Worm (Caenorhabditis elegans) whole organism, late embryonic: ENCODE measurements around the gene sdz-26.

ENCODE experiments used
- C38D4.7 ChIP-seq: fragments of 200-800 bp; sonication (Bioruptor generic); optimal IDR thresholded peaks from 2 replicates; lab custom pipeline; 2018; ENCODE audit warnings: mild to moderate bottlenecking, missing genetic modification characterization, moderate library complexity, missing compliant biosample characterization
- K02D7.2 ChIP-seq: sonication (generic microtip); optimal IDR thresholded peaks from 2 replicates; lab custom pipeline; 2017; ENCODE audit warnings: mild to moderate bottlenecking, missing genetic modification characterization, missing compliant biosample characterization
- T23F11.4 ChIP-seq: fragments of 200-800 bp; sonication (Bioruptor generic); optimal IDR thresholded peaks from 2 replicates; lab custom pipeline; 2018; ENCODE audit warnings: mild to moderate bottlenecking, missing genetic modification characterization, missing compliant biosample characterization
- ama-1 ChIP-seq: fragments of 150-350 bp; optimal IDR thresholded peaks from 2 replicates; lab custom pipeline; 2014
- ceh-14 ChIP-seq: sonication (generic microtip); optimal IDR thresholded peaks from 2 replicates; lab custom pipeline; 2016; ENCODE audit warnings: missing genotype, missing genetic modification characterization, missing compliant biosample characterization
- ceh-18 ChIP-seq: sonication (generic microtip); optimal IDR thresholded peaks from 2 replicates; lab custom pipeline; 2016; ENCODE audit warnings: missing genetic modification characterization, missing compliant biosample characterization
- ceh-19 ChIP-seq: fragments of 200-800 bp; sonication (Bioruptor generic); optimal IDR thresholded peaks from 2 replicates; lab custom pipeline; 2018; ENCODE audit warnings: mild to moderate bottlenecking, missing genetic modification characterization, missing compliant biosample characterization
- ceh-2 ChIP-seq: sonication (generic microtip); optimal IDR thresholded peaks from 2 replicates; lab custom pipeline; 2016; ENCODE audit warnings: missing genotype, missing genetic modification characterization, missing compliant biosample characterization
- ceh-22 ChIP-seq: sonication (generic microtip); optimal IDR thresholded peaks from 2 replicates; lab custom pipeline; 2017; ENCODE audit warnings: missing biosample characterization, missing genetic modification characterization
- ceh-24 ChIP-seq: sonication (generic microtip); optimal IDR thresholded peaks from 2 replicates; lab custom pipeline; 2016; ENCODE audit warnings: mild to moderate bottlenecking, missing genetic modification characterization, missing compliant biosample characterization
- ceh-30 ChIP-seq: fragments of 150-350 bp; optimal IDR thresholded peaks from 2 replicates; lab custom pipeline; 2014; ENCODE audit warnings: missing biosample characterization, missing genetic modification characterization
- ceh-31 ChIP-seq: sonication (generic microtip); optimal IDR thresholded peaks from 2 replicates; lab custom pipeline; 2016; ENCODE audit warnings: missing genetic modification characterization, missing compliant biosample characterization
- ceh-34 ChIP-seq: sonication (generic microtip); optimal IDR thresholded peaks from 2 replicates; lab custom pipeline; 2016; ENCODE audit warnings: mild to moderate bottlenecking, missing genetic modification characterization, missing compliant biosample characterization
- ceh-6 ChIP-seq: fragments of 200-800 bp; sonication (Bioruptor generic); optimal IDR thresholded peaks from 2 replicates; lab custom pipeline; 2018; ENCODE audit warnings: mild to moderate bottlenecking, missing genetic modification characterization, missing compliant biosample characterization
- ceh-9 ChIP-seq: sonication (generic microtip); optimal IDR thresholded peaks from 2 replicates; lab custom pipeline; 2016; ENCODE audit warnings: mild to moderate bottlenecking, missing genetic modification characterization, inconsistent platforms, missing compliant biosample characterization
- che-1 ChIP-seq: sonication (generic microtip); optimal IDR thresholded peaks from 2 replicates; lab custom pipeline; 2016; ENCODE audit warnings: mild to moderate bottlenecking, missing genetic modification characterization, missing compliant biosample characterization
- dmd-4 ChIP-seq: sonication (generic microtip); optimal IDR thresholded peaks from 2 replicates; lab custom pipeline; 2016; ENCODE audit warnings: borderline replicate concordance, missing genetic modification characterization, missing compliant biosample characterization
- dve-1 ChIP-seq: sonication (generic microtip); optimal IDR thresholded peaks from 2 replicates; lab custom pipeline; 2017; ENCODE audit warnings: antibody characterized with exemption, mild to moderate bottlenecking, missing genetic modification characterization, missing compliant biosample characterization
- elt-2 ChIP-seq: sonication (generic microtip); optimal IDR thresholded peaks from 2 replicates; lab custom pipeline; 2016; ENCODE audit warnings: missing genetic modification reagents, missing genetic modification characterization, missing compliant biosample characterization
- elt-4 ChIP-seq: sonication (generic microtip); optimal IDR thresholded peaks from 2 replicates; lab custom pipeline; 2016; ENCODE audit warnings: missing genetic modification characterization, missing compliant biosample characterization
- ets-4 ChIP-seq: sonication (generic microtip); optimal IDR thresholded peaks from 2 replicates; lab custom pipeline; 2016; ENCODE audit warnings: missing genetic modification characterization, missing compliant biosample characterization
- eyg-1 ChIP-seq: sonication (generic microtip); optimal IDR thresholded peaks from 2 replicates; lab custom pipeline; 2016; ENCODE audit warnings: missing genotype, missing genetic modification characterization, missing compliant biosample characterization
- fkh-10 ChIP-seq: fragments of 150-350 bp; optimal IDR thresholded peaks from 2 replicates; lab custom pipeline; 2014; ENCODE audit warnings: missing biosample characterization, missing genetic modification reagents, missing genetic modification characterization
- gmeb-2 ChIP-seq: sonication (generic microtip); optimal IDR thresholded peaks from 2 replicates; lab custom pipeline; 2016; ENCODE audit warnings: missing genetic modification characterization, inconsistent platforms, missing compliant biosample characterization
- hlh-30 ChIP-seq: sonication (generic microtip); optimal IDR thresholded peaks from 2 replicates; lab custom pipeline; 2017; ENCODE audit warnings: antibody characterized with exemption, missing genetic modification characterization, missing compliant biosample characterization; ENCODE audit not compliant: insufficient read depth
- hlh-6 ChIP-seq: sonication (generic microtip); optimal IDR thresholded peaks from 2 replicates; lab custom pipeline; 2016; ENCODE audit warnings: missing genotype, missing genetic modification characterization, missing compliant biosample characterization
- hlh-8 ChIP-seq: sonication (generic microtip); optimal IDR thresholded peaks from 2 replicates; lab custom pipeline; 2016; ENCODE audit warnings: missing genotype, missing genetic modification characterization, missing compliant biosample characterization
- madf-2 ChIP-seq: sonication (generic microtip); optimal IDR thresholded peaks from 2 replicates; lab custom pipeline; 2017; ENCODE audit warnings: missing genetic modification characterization, missing compliant biosample characterization
- nhr-11 ChIP-seq: fragments of 150-350 bp; optimal IDR thresholded peaks from 2 replicates; lab custom pipeline; 2014; ENCODE audit warnings: missing biosample characterization, missing genetic modification characterization
- nhr-232 ChIP-seq: sonication (generic microtip); optimal IDR thresholded peaks from 2 replicates; lab custom pipeline; 2016; ENCODE audit warnings: missing genetic modification characterization, missing compliant biosample characterization
- npax-4 ChIP-seq: sonication (generic microtip); optimal IDR thresholded peaks from 2 replicates; lab custom pipeline; 2016; ENCODE audit warnings: missing genetic modification characterization, missing compliant biosample characterization
- odd-2 ChIP-seq: sonication (generic microtip); optimal IDR thresholded peaks from 2 replicates; lab custom pipeline; 2017; ENCODE audit warnings: antibody characterized with exemption, mild to moderate bottlenecking, missing genetic modification characterization, missing compliant biosample characterization
- pag-3 ChIP-seq: sonication (generic microtip); optimal IDR thresholded peaks from 2 replicates; lab custom pipeline; 2016; ENCODE audit warnings: missing compliant biosample characterization, missing genetic modification characterization, borderline replicate concordance
- pat-9 ChIP-seq: fragments of 200-800 bp; sonication (Bioruptor generic); optimal IDR thresholded peaks from 2 replicates; lab custom pipeline; 2018; ENCODE audit warnings: mild to moderate bottlenecking, missing genetic modification characterization, moderate library complexity, missing compliant biosample characterization
- pax-1 ChIP-seq: fragments of 150-350 bp; optimal IDR thresholded peaks from 2 replicates; lab custom pipeline; 2014; ENCODE audit warnings: missing biosample characterization, missing genetic modification characterization
- pha-2 ChIP-seq: sonication (generic microtip); optimal IDR thresholded peaks from 2 replicates; lab custom pipeline; 2017; ENCODE audit warnings: mild to moderate bottlenecking, missing genetic modification characterization, missing compliant biosample characterization
- pha-4 ChIP-seq: fragments of 150-350 bp; optimal IDR thresholded peaks from 2 replicates; lab custom pipeline; 2018; ENCODE audit warnings: missing biosample characterization, missing genetic modification reagents, missing genetic modification characterization
- pqm-1 ChIP-seq: sonication (generic microtip); optimal IDR thresholded peaks from 2 replicates; lab custom pipeline; 2016; ENCODE audit warnings: missing genetic modification characterization, missing compliant biosample characterization
- pros-1 ChIP-seq: fragments of 150-350 bp; optimal IDR thresholded peaks from 2 replicates; lab custom pipeline; 2014; ENCODE audit warnings: missing biosample characterization, missing genetic modification reagents, missing genetic modification characterization
- ref-2 ChIP-seq: sonication (generic microtip); optimal IDR thresholded peaks from 2 replicates; lab custom pipeline; 2016; ENCODE audit warnings: missing genetic modification characterization, missing compliant biosample characterization
- rnt-1 ChIP-seq: sonication (generic microtip); optimal IDR thresholded peaks from 2 replicates; lab custom pipeline; 2016; ENCODE audit warnings: missing genetic modification characterization, missing compliant biosample characterization
- sdc-2 ChIP-seq: sonication (generic microtip); optimal IDR thresholded peaks from 2 replicates; lab custom pipeline; 2016; ENCODE audit warnings: missing genotype, missing genetic modification characterization, missing compliant biosample characterization
- sox-2 ChIP-seq: fragments of 200-800 bp; sonication (Bioruptor generic); IDR thresholded peaks from 2 replicates; pipeline ENCODE4 v1.3.6; 2022; ENCODE audit warnings: missing genetic modification reagents, missing genetic modification characterization, missing compliant biosample characterization
- tbx-2 ChIP-seq: sonication (generic microtip); optimal IDR thresholded peaks from 2 replicates; lab custom pipeline; 2016; ENCODE audit warnings: missing genetic modification characterization, missing compliant biosample characterization
- tbx-7 ChIP-seq: sonication (generic microtip); optimal IDR thresholded peaks from 2 replicates; lab custom pipeline; 2016; ENCODE audit warnings: missing genotype, missing genetic modification characterization, missing compliant biosample characterization
- ttx-3 ChIP-seq: sonication (generic microtip); optimal IDR thresholded peaks from 2 replicates; lab custom pipeline; 2016; ENCODE audit warnings: missing genetic modification reagents, missing genetic modification characterization, missing compliant biosample characterization
- unc-3 ChIP-seq, 2 experiments: fragments of 200-800 bp in 1 of 2; sonication (Bioruptor generic) in 1 of 2; sonication (generic microtip) in 1 of 2; conservative IDR thresholded peaks in 1 of 2; optimal IDR thresholded peaks in 1 of 2; 2 replicates each; pipeline versions ENCODE4 v1.3.6 to Lab custom; 2016 to 2022; ENCODE audit warnings: missing compliant biosample characterization in 2 of 2, missing genetic modification characterization in 2 of 2, missing genetic modification reagents in 1 of 2
- unc-42 ChIP-seq: sonication (generic microtip); optimal IDR thresholded peaks from 2 replicates; lab custom pipeline; 2016; ENCODE audit warnings: missing genotype, missing genetic modification characterization, missing compliant biosample characterization
- unc-55 ChIP-seq: sonication (generic microtip); optimal IDR thresholded peaks from 2 replicates; lab custom pipeline; 2017; ENCODE audit warnings: missing biosample characterization, missing genetic modification reagents, missing genetic modification characterization
- unc-86 ChIP-seq: sonication (generic microtip); optimal IDR thresholded peaks from 2 replicates; lab custom pipeline; 2016; ENCODE audit warnings: missing genetic modification characterization, missing compliant biosample characterization
- zip-5 ChIP-seq: sonication (generic microtip); optimal IDR thresholded peaks from 2 replicates; lab custom pipeline; 2016; ENCODE audit warnings: missing genetic modification characterization, missing compliant biosample characterization

sdz-26 gene

ce11 chrII:14399595-14399994, 18.0 kb downstream of the sdz-26 start (continued):
- TF ChIP-seq hlh-6 (tag; lab: Kevin White, UChicago) (no peak), pat-9 (tag; lab: Kevin White, UChicago) (no peak), dmd-4 (tag; lab: Kevin White, UChicago) (no peak), K02D7.2 (tag; lab: Kevin White, UChicago) (no peak), ceh-14 (peak; percentile 5), pha-2 (peak; percentile 2), tbx-7 (tag; lab: Kevin White, UChicago) (no peak), rnt-1 (tag; lab: Kevin White, UChicago) (peak; percentile 11), ceh-22 (tag; lab: Kevin White, UChicago) (no peak), npax-4 (tag; lab: Kevin White, UChicago) (no peak), sdc-2 (tag; lab: Kevin White, UChicago) (no peak), ref-2 (tag; lab: Kevin White, UChicago) (no peak), ceh-9 (tag; lab: Kevin White, UChicago) (no peak), elt-4 (tag; lab: Kevin White, UChicago) (no peak), unc-86 (tag; lab: Kevin White, UChicago) (no peak), ceh-30 (tag; lab: Kevin White, UChicago) (peak; percentile 89), ceh-19 (GFP tag; lab: Kevin White, UChicago) (no peak), hlh-8 (no peak), dve-1 (tag; lab: Kevin White, UChicago) (peak; percentile 48), zip-5 (tag; lab: Kevin White, UChicago) (no peak), odd-2 (tag; lab: Kevin White, UChicago) (no peak), madf-2 (tag; lab: Kevin White, UChicago) (no peak), unc-42 (peak; percentile 95), fkh-10 (GFP tag; lab: Kevin White, UChicago) (no peak), ceh-18 (no peak), hlh-30 (tag; lab: Kevin White, UChicago) (peak; percentile 97), ceh-31 (tag; lab: Kevin White, UChicago) (peak; percentile 71), T23F11.4 (GFP tag; lab: Kevin White, UChicago) (no peak), unc-3 (GFP tag; conservative IDR thresholded peaks at IDR 0.05; lab: Robert Waterston, UW) (no peak), unc-3 (tag; optimal IDR thresholded peaks at IDR 0.05; lab: Kevin White, UChicago) (no peak), ceh-34 (tag; lab: Kevin White, UChicago) (peak; percentile 52), ets-4 (no peak), nhr-11 (tag; lab: Kevin White, UChicago) (no peak), nhr-232 (tag; lab: Kevin White, UChicago) (no peak), pqm-1 (tag; lab: Kevin White, UChicago) (no peak), pax-1 (tag; lab: Kevin White, UChicago) (peak; percentile 60), ceh-2 (tag; lab: Kevin White, UChicago) (peak; percentile 45), eyg-1 (no peak), pag-3 (tag; lab: Kevin White, UChicago) (no peak), elt-2 (tag; lab: Kevin White, UChicago) (peak; percentile 33), ceh-24 (tag; lab: Kevin White, UChicago) (no peak), che-1 (no peak), ama-1 (lab: Kevin White, UChicago) (no peak), C38D4.7 (no peak), pros-1 (tag; lab: Kevin White, UChicago) (no peak), tbx-2 (tag; lab: Kevin White, UChicago) (peak; percentile 47), pha-4 (no peak), sox-2 (no peak; the same call in 1 of the 2 replicates), ceh-6 (GFP tag; lab: Kevin White, UChicago) (no peak), unc-55 (GFP tag; lab: Kevin White, UChicago) (no peak), gmeb-2 (tag; lab: Kevin White, UChicago) (no peak), ttx-3 (tag; lab: Kevin White, UChicago) (peak; percentile 25)
